Fruit fly (Drosophila melanogaster): Measurements from ENCODE around the gene CG14456.

CG14456 gene

dm6 chr3L:22686987-22687386 lies at the start of gene CG14456, which contains the start of gene CG14455:
CG14456 (plus strand) TSS chr3L:22687222.
CG14455 (minus strand) TSS chr3L:22687087.
- TF ChIP-seq Hr96 (GFP tag; optimal IDR thresholded peaks at IDR 0.05) (no peak), CG14711 (tag; optimal IDR thresholded peaks at IDR 0.05) (no peak), CG12768 (GFP tag; optimal IDR thresholded peaks at IDR 0.05) (no peak), Crg-1 (GFP tag; optimal IDR thresholded peaks at IDR 0.05) (no peak), tj (GFP tag; optimal IDR thresholded peaks at IDR 0.05) (no peak), CG7101 (tag; optimal IDR thresholded peaks at IDR 0.05) (no peak), CG33017 (tag; optimal IDR thresholded peaks at IDR 0.05) (no peak), CG1620 (GFP tag; optimal IDR thresholded peaks at IDR 0.05) (no peak), toe (GFP tag; optimal IDR thresholded peaks at IDR 0.05) (no peak)

dm6 chr3L:22637866-22638534 lies 49.0 kb upstream of the CG14456 start, which contains the start of gene CG14459:
CG14459 (minus strand) TSS chr3L:22637916.
- no peak for TF ChIP-seq tj (GFP tag; optimal IDR thresholded peaks at IDR 0.05)
- no peak for TF ChIP-seq CG7101 (tag; optimal IDR thresholded peaks at IDR 0.05)
- no peak for TF ChIP-seq ovo (GFP tag; optimal IDR thresholded peaks at IDR 0.05)
- no peak for TF ChIP-seq CG33017 (tag; optimal IDR thresholded peaks at IDR 0.05)
- no peak for TF ChIP-seq cic (GFP tag; optimal IDR thresholded peaks at IDR 0.05)
- TF ChIP-seq CG1620 (GFP tag; optimal IDR thresholded peaks at IDR 0.05), result no peak
- TF ChIP-seq bab1 (GFP tag; optimal IDR thresholded peaks at IDR 0.05), result no peak
- TF ChIP-seq Hr96 (GFP tag; optimal IDR thresholded peaks at IDR 0.05), result no peak
- TF ChIP-seq CG5204 (GFP tag; optimal IDR thresholded peaks at IDR 0.05), result no peak
- no peak for TF ChIP-seq pad (GFP tag; optimal IDR thresholded peaks at IDR 0.05)

- no peak for TF ChIP-seq tj (GFP tag; optimal IDR thresholded peaks at IDR 0.05)
These were observed 44.6 kb upstream of the CG14456 start for dm6 chr3L:22642276-22642900.

DNA sequence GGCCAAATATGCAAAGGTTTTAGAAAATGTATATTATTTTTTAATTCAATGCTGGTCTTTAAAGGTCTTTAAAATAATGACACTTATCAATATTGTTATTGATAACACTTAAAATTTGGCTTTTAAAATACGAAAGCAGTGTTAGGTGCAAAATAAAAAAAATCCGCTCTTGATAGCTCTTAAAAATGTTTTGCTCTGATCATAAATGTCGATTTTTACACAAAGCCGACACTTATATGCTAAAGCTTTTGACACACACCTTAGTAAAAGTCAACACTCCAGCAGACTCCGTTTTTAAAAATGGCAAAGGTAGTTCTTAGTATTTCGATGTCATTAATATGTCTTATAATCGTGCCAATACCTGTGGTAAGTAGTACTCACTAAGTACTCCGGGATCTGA lies 41.7 kb upstream of the CG14456 start, which contains the start of gene CG33766:
Gene CG33766 (plus strand): TSS at position 301 of the 400 bp plus-strand sequence.
- TF ChIP-seq CG33017 (tag; optimal IDR thresholded peaks at IDR 0.05), result no peak
- no peak for TF ChIP-seq tj (GFP tag; optimal IDR thresholded peaks at IDR 0.05)
- TF ChIP-seq Hr96 (GFP tag; optimal IDR thresholded peaks at IDR 0.05), result no peak
- TF ChIP-seq CG7045 (GFP tag; optimal IDR thresholded peaks at IDR 0.05), result no peak
- no peak for TF ChIP-seq cnc (optimal IDR thresholded peaks at IDR 0.05)

DNA sequence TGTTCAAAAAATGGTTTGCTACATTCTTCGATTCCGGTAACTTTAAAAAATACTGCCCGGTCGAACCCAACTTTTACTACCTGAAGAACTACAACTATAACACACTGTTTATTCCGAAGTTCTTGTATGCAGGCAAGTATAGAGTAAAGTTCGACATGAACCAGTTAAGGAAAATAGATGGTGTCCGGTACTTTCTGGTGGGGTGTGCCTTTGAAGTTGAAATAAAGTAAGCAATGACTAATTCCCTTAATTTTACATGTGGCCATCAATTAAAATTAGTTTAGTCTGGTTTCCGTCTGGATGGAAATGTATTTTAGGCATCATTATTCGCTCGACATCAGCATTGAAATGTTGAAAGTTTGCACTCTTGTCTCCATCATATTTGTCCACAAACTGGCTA lies 41.0 kb upstream of the CG14456 start, which contains the start of gene CG33767:
Gene CG33767 (plus strand): TSS at position 301 of the 400 bp plus-strand sequence.
- no peak for TF ChIP-seq CG14711 (tag; optimal IDR thresholded peaks at IDR 0.05)
- no peak for TF ChIP-seq CG5204 (GFP tag; optimal IDR thresholded peaks at IDR 0.05)
- TF ChIP-seq toe (GFP tag; optimal IDR thresholded peaks at IDR 0.05), result no peak
- no peak for TF ChIP-seq Hr96 (GFP tag; optimal IDR thresholded peaks at IDR 0.05)
- TF ChIP-seq pad (GFP tag; optimal IDR thresholded peaks at IDR 0.05), result no peak
- TF ChIP-seq CG11617 (GFP tag; optimal IDR thresholded peaks at IDR 0.05), result no peak
- no peak for TF ChIP-seq Mnt (GFP tag; optimal IDR thresholded peaks at IDR 0.05)
- TF ChIP-seq kay (GFP tag; ENCODE audit: borderline replicate concordance), result no peak

DNA sequence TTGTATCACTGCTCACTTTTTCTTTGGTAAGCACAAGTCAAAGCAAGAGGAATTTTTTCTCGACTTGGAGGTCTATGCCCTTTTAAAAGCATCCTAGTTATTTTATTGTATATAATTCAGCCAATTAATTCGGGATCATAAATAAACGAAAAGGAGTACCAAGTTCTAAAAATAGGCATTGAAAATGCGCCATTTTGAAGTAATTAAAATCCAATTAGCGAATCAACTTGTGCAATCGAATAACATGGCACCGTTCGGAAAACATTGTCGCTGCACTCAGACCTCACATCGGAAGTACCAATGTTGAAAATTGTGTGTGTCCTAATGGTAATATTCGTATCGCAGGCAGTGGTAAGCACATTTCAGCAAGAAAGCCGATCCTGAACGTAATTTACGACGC lies 40.2 kb upstream of the CG14456 start, which contains the start of gene CG33768:
Gene CG33768 (plus strand): TSS at position 301 of the 400 bp plus-strand sequence.
- TF ChIP-seq CG7045 (GFP tag; optimal IDR thresholded peaks at IDR 0.05) (no peak), CG7101 (tag; optimal IDR thresholded peaks at IDR 0.05) (no peak), CG11617 (GFP tag; optimal IDR thresholded peaks at IDR 0.05) (no peak), pad (GFP tag; optimal IDR thresholded peaks at IDR 0.05) (no peak), cic (GFP tag; optimal IDR thresholded peaks at IDR 0.05) (no peak)

DNA sequence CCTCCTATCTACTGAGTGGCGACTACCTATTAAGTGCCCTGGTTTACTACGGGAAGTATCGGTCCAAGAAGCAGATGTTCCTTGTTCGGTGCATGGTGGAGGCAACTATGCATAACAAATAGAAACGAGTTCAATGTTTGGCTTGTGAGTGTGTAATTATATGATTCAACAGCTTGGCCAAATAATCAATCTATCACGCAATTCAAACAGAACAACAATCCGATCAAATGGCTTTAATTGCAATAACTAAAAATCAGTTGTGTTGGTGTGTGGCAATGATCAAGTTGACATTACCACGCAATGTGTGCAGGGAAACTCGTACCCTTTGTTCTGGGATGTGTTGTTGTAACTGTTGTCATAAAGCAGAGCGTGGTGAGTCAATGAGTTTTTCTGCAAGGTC lies 39.4 kb upstream of the CG14456 start, which contains the start of gene CG33769:
Gene CG33769 (plus strand): TSS at position 301 of the 400 bp plus-strand sequence.
- no peak for TF ChIP-seq CG14711 (tag; optimal IDR thresholded peaks at IDR 0.05)
- TF ChIP-seq cic (GFP tag; optimal IDR thresholded peaks at IDR 0.05), result no peak
- no peak for TF ChIP-seq Mnt (GFP tag; optimal IDR thresholded peaks at IDR 0.05)
- no peak for TF ChIP-seq ovo (GFP tag; optimal IDR thresholded peaks at IDR 0.05)
- TF ChIP-seq toe (GFP tag; optimal IDR thresholded peaks at IDR 0.05), result no peak

- TF ChIP-seq CG12768 (GFP tag; optimal IDR thresholded peaks at IDR 0.05) (no peak), cnc (optimal IDR thresholded peaks at IDR 0.05) (no peak), tj (GFP tag; optimal IDR thresholded peaks at IDR 0.05) (no peak), ovo (GFP tag; optimal IDR thresholded peaks at IDR 0.05) (no peak), Clk (GFP tag; optimal IDR thresholded peaks at IDR 0.05) (no peak), pad (GFP tag; optimal IDR thresholded peaks at IDR 0.05) (no peak), CG7101 (tag; optimal IDR thresholded peaks at IDR 0.05) (no peak), Hr96 (GFP tag; optimal IDR thresholded peaks at IDR 0.05) (no peak), Crg-1 (GFP tag; optimal IDR thresholded peaks at IDR 0.05) (no peak), Mnt (GFP tag; optimal IDR thresholded peaks at IDR 0.05) (no peak), kay (GFP tag; ENCODE audit: borderline replicate concordance) (no peak)
These were observed 38.6 kb upstream of the CG14456 start, which contains the start of gene CG33770 for dm6 chr3L:22648372-22648771. CG33770 (plus strand) TSS chr3L:22648672.
